Worm (Caenorhabditis elegans) whole organism, early embryonic: ENCODE results near the gene F26D11.1.

Source experiments
- B0310.2 ChIP-seq: sonication (generic microtip); optimal IDR thresholded peaks from 2 replicates; lab custom pipeline; 2016; ENCODE audit warnings: mild to moderate bottlenecking, missing genetic modification characterization, missing compliant biosample characterization
- F13C5.2 ChIP-seq: sonication (generic microtip); optimal IDR thresholded peaks from 2 replicates; lab custom pipeline; 2017; ENCODE audit warnings: mild to moderate bottlenecking, missing genetic modification characterization, inconsistent platforms, missing compliant biosample characterization
- aly-1 ChIP-seq: sonication (generic microtip); optimal IDR thresholded peaks from 2 replicates; lab custom pipeline; 2016; ENCODE audit warnings: missing genetic modification characterization, missing compliant biosample characterization
- ama-1 ChIP-seq: fragments of 150-350 bp; optimal IDR thresholded peaks from 2 replicates; lab custom pipeline; 2014
- ceh-13 ChIP-seq: fragments of 200-800 bp; sonication (Bioruptor generic); optimal IDR thresholded peaks from 2 replicates; lab custom pipeline; 2018; ENCODE audit warnings: mild to moderate bottlenecking, missing genetic modification characterization, missing compliant biosample characterization
- ceh-36 ChIP-seq: sonication (generic microtip); optimal IDR thresholded peaks from 2 replicates; lab custom pipeline; 2016; ENCODE audit warnings: missing genetic modification characterization, inconsistent platforms, missing compliant biosample characterization
- ets-7 ChIP-seq: sonication (generic microtip); optimal IDR thresholded peaks from 2 replicates; lab custom pipeline; 2016; ENCODE audit warnings: missing genotype, missing genetic modification characterization, missing compliant biosample characterization
- flt-1 ChIP-seq: fragments of 200-800 bp; sonication (Bioruptor generic); IDR thresholded peaks from 2 replicates; pipeline ENCODE4 v1.3.6; 2022; ENCODE audit warnings: missing genetic modification characterization, missing compliant biosample characterization
- hmbx-1 ChIP-seq: sonication (generic microtip); optimal IDR thresholded peaks from 2 replicates; lab custom pipeline; 2016; ENCODE audit warnings: mild to moderate bottlenecking, missing genetic modification characterization, missing compliant biosample characterization
- hnd-1 ChIP-seq: sonication (generic microtip); optimal IDR thresholded peaks from 2 replicates; lab custom pipeline; 2016; ENCODE audit warnings: missing genetic modification characterization, missing compliant biosample characterization
- pes-1 ChIP-seq: fragments of 200-800 bp; sonication (Bioruptor generic); IDR thresholded peaks from 2 replicates; pipeline ENCODE4 v1.3.6; 2022; ENCODE audit warnings: missing genetic modification reagents, missing genetic modification characterization, missing compliant biosample characterization
- scrt-1 ChIP-seq: fragments of 200-800 bp; sonication (Bioruptor generic); IDR thresholded peaks from 2 replicates; pipeline ENCODE4 v1.3.6; 2022; ENCODE audit warnings: missing genetic modification characterization, missing compliant biosample characterization
- sea-1 ChIP-seq: fragments of 200-800 bp; sonication (Bioruptor generic); conservative IDR thresholded peaks from 2 replicates; pipeline ENCODE4 v1.3.6; 2022; ENCODE audit warnings: missing genetic modification characterization, missing compliant biosample characterization
- tbx-11 ChIP-seq: fragments of 200-800 bp; sonication (Bioruptor generic); IDR thresholded peaks from 2 replicates; pipeline ENCODE4 v1.3.6; 2022; ENCODE audit warnings: missing genetic modification characterization, missing compliant biosample characterization
- tra-4 ChIP-seq: sonication (generic microtip); optimal IDR thresholded peaks from 2 replicates; lab custom pipeline; 2017; ENCODE audit warnings: missing genetic modification characterization, missing compliant biosample characterization

F26D11.1 gene

DNA sequence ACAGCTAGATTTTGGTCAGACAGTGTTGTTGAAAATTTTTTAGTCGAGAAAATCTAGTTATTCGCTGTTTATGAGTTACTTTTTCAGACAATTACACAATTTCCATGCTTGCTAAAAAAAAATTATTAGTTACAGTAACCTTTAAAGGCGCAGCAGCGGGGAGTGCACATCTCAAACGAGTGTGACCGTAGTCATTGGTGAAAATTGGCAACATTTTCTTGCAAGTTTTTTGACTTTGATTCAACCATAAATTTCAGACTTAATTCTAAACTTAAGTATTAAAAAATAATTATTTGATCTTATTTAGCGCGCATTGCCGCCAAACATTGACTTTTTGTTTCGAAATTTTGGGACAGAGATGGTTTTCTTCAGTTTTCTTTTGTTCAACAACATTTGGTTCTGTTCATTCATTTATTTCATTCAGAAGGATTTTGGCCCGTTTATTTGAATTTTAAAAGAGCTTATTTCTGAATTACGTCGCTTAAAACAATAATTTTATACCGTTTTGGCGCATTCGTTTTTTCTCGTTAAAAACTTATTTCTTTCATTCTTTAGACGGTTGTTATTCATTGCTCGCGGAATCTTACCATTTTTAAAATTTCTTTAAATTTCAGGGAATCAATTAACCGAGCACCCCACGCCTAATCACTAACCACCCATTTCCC lies 47.6 kb downstream of the F26D11.1 start, which contains the start of gene oma-2:
Gene oma-2 (plus strand): TSS at position 615 of the 665 bp plus-strand sequence.
- TF ChIP-seq hmbx-1 (no peak), ama-1 (lab: Kevin White, UChicago) (no peak), ceh-36 (tag; lab: Kevin White, UChicago) (no peak), F13C5.2 (no peak), B0310.2 (tag; lab: Kevin White, UChicago) (no peak), hnd-1 (tag; lab: Kevin White, UChicago) (no peak), flt-1 (GFP tag; lab: Robert Waterston, UW) (no peak), scrt-1 (GFP tag; lab: Robert Waterston, UW) (no peak), aly-1 (tag; lab: Kevin White, UChicago) (no peak), tbx-11 (GFP tag; lab: Robert Waterston, UW) (no peak), ceh-13 (no peak), sea-1 (GFP tag; lab: Robert Waterston, UW) (no peak), tra-4 (no peak)

DNA sequence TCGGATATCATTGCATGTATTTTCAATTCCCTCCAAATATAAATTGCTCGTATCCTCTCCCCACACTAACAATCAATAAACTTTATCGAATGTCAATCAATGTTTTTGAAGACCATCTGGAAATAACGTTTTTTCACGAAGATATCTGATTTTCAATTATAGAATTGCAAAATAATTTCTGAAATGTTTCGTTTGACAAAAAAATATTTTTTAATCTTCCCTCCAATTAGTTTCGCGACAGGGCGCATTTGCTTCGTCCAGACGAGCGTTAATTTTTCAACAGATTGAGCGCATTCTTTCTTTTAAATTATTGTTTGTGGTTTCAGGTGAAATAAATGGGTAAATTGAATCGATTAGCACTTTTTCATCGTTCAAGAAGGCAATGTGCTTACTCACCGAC lies 49.8 kb downstream of the F26D11.1 start, which contains the start of gene vars-1:
Gene vars-1 (plus strand): TSS at position 291 of the 400 bp plus-strand sequence.
- TF ChIP-seq tra-4 (no peak), pes-1 (GFP tag; lab: Robert Waterston, UW) (no peak), ceh-36 (tag; lab: Kevin White, UChicago) (no peak), ama-1 (lab: Kevin White, UChicago) (no peak), flt-1 (GFP tag; lab: Robert Waterston, UW) (no peak), ets-7 (tag; lab: Kevin White, UChicago) (no peak), sea-1 (GFP tag; lab: Robert Waterston, UW) (no peak), hnd-1 (tag; lab: Kevin White, UChicago) (no peak), B0310.2 (tag; lab: Kevin White, UChicago) (no peak)
